Worm (Caenorhabditis elegans): ENCODE measurements around the gene far-1.

far-1 gene

ce11 chrIII:9053740-9054252 is 27.2 kb downstream of the far-1 start, which contains the start of gene R107.5:
R107.5 (minus strand) TSS chrIII:9053790.
- TF ChIP-seq Y105C5A.15 (GFP tag; IDR thresholded peaks at IDR 0.05) (0 out of 2 replicates have a peak, but pooled peaks have one; percentile 66), T26A8.4 (GFP tag; IDR thresholded peaks at IDR 0.05) (peak; percentile 94), ceh-20 (GFP tag; IDR thresholded peaks at IDR 0.05) (peak; percentile 99), lim-7 (GFP tag; IDR thresholded peaks at IDR 0.05) (peak; percentile 67; the same call in 1 of the 2 replicates), mxl-2 (GFP tag; conservative IDR thresholded peaks at IDR 0.05) (peak; percentile 56; the same call in 1 of the 2 replicates), aly-2 (tag; optimal IDR thresholded peaks at IDR 0.05) (no peak), lin-29 (GFP tag; IDR thresholded peaks at IDR 0.05) (peak; percentile 93), mes-2 (tag; optimal IDR thresholded peaks at IDR 0.05; ENCODE audit: poor library complexity, severe bottlenecking) (peak; percentile 72), nhr-111 (GFP tag; optimal IDR thresholded peaks at IDR 0.05) (peak; percentile 97), ctbp-1 (GFP tag; IDR thresholded peaks at IDR 0.05) (peak; percentile 87), madf-5 (GFP tag; IDR thresholded peaks at IDR 0.05) (peak; percentile 47 to 79; a peak in 2 of 4 replicates), ces-1 (GFP tag; optimal IDR thresholded peaks at IDR 0.05) (no peak), ZK546.5 (tag; optimal IDR thresholded peaks at IDR 0.05) (no peak), hlh-11 (tag; optimal IDR thresholded peaks at IDR 0.05) (peak; percentile 99), daf-8 (GFP tag; IDR thresholded peaks at IDR 0.05) (no peak), nhr-25 (tag; optimal IDR thresholded peaks at IDR 0.05; ENCODE audit: borderline replicate concordance, insufficient read depth) (peak; percentile 88), tra-1 (GFP tag; IDR thresholded peaks at IDR 0.05) (peak; percentile 97), lin-38 (GFP tag; IDR thresholded peaks at IDR 0.05) (peak; percentile 81), unc-39 (tag; optimal IDR thresholded peaks at IDR 0.05) (peak; percentile 96), duxl-1 (tag; optimal IDR thresholded peaks at IDR 0.05; ENCODE audit: poor library complexity) (peak; percentile 57), pqm-1 (tag; optimal IDR thresholded peaks at IDR 0.05) (no peak), mdt-29 (GFP tag; IDR thresholded peaks at IDR 0.05) (peak; percentile 100), ztf-7 (tag; optimal IDR thresholded peaks at IDR 0.05) (peak; percentile 21), zip-11 (GFP tag; IDR thresholded peaks at IDR 0.05) (0 out of 2 replicates have a peak, but pooled peaks have one; percentile 13), mxl-3 (GFP tag; optimal IDR thresholded peaks at IDR 0.05) (peak; percentile 97), nhr-42 (GFP tag; IDR thresholded peaks at IDR 0.05) (peak; percentile 89; the same call in 1 of the 2 replicates), dpl-1 (GFP tag; optimal IDR thresholded peaks at IDR 0.05) (peak; percentile 73), mep-1 (tag; optimal IDR thresholded peaks at IDR 0.05) (peak; percentile 90), attf-4 (tag; optimal IDR thresholded peaks at IDR 0.05) (no peak), egl-43 (GFP tag; IDR thresholded peaks at IDR 0.05) (peak; percentile 92), F10B5.3 (tag; optimal IDR thresholded peaks at IDR 0.05) (peak; percentile 48), saeg-2 (GFP tag; IDR thresholded peaks at IDR 0.05) (peak; percentile 90), snpc-1.2 (GFP tag; IDR thresholded peaks at IDR 0.05) (peak; percentile 83), nhr-28 (tag; optimal IDR thresholded peaks at IDR 0.05) (peak; percentile 75), dmd-8 (GFP tag; IDR thresholded peaks at IDR 0.05) (0 out of 2 replicates have a peak, but pooled peaks have one; percentile 24), zag-1 (tag; optimal IDR thresholded peaks at IDR 0.05) (no peak), ceh-28 (tag; optimal IDR thresholded peaks at IDR 0.05) (no peak), cey-2 (tag; optimal IDR thresholded peaks at IDR 0.05; ENCODE audit: borderline replicate concordance, insufficient read depth) (peak; percentile 66), Y75B8A.6 (GFP tag; IDR thresholded peaks at IDR 0.05) (peak; percentile 92), lin-15B (tag; optimal IDR thresholded peaks at IDR 0.05) (no peak), dve-1 (tag; optimal IDR thresholded peaks at IDR 0.05; ENCODE audit: insufficient read depth) (peak; percentile 94), fkh-10 (GFP tag; optimal IDR thresholded peaks at IDR 0.05) (no peak), F49E8.2 (tag; optimal IDR thresholded peaks at IDR 0.05; ENCODE audit: borderline replicate concordance) (no peak), fos-1 (tag; optimal IDR thresholded peaks at IDR 0.05) (no peak), F37D6.2 (tag; optimal IDR thresholded peaks at IDR 0.05) (peak; percentile 82), nhr-41 (GFP tag; IDR thresholded peaks at IDR 0.05) (peak; percentile 81), tag-97 (GFP tag; IDR thresholded peaks at IDR 0.05) (0 out of 2 replicates have a peak, but pooled peaks have one; percentile 38), zfp-3 (GFP tag; conservative IDR thresholded peaks at IDR 0.05) (peak; percentile 97), nhr-11 (tag; optimal IDR thresholded peaks at IDR 0.05) (peak; percentile 93), gei-8 (GFP tag; optimal IDR thresholded peaks at IDR 0.05) (peak; percentile 96)

All from whole organism, L4 larva.